Fruit fly (Drosophila melanogaster) whole organism, embryonic: ENCODE measurements around the gene AlaRS.

Experiments used
- Atf3 ChIP-seq: fragments of 200-800 bp; sonication (Bioruptor generic); optimal IDR thresholded peaks from 3 replicates; lab custom pipeline; 2016; ENCODE audit warnings: missing biosample characterization, missing genetic modification characterization
- CG10267 ChIP-seq: fragments of 200-800 bp; sonication (Bioruptor generic); optimal IDR thresholded peaks from 2 replicates; lab custom pipeline; 2018; ENCODE audit warnings: missing biosample characterization, mild to moderate bottlenecking, missing genetic modification characterization, moderate library complexity
- CG12659 ChIP-seq: fragments of 200-800 bp; sonication (Bioruptor generic); optimal IDR thresholded peaks from 3 replicates; lab custom pipeline; 2017; ENCODE audit warnings: mild to moderate bottlenecking, missing biosample characterization, missing genetic modification reagents, missing genetic modification characterization
- CG12769 ChIP-seq: fragments of 200-800 bp; sonication (Bioruptor generic); optimal IDR thresholded peaks from 2 replicates; lab custom pipeline; 2019; ENCODE audit warnings: missing biosample characterization, mild to moderate bottlenecking, missing genetic modification characterization, moderate library complexity
- CG12942 ChIP-seq: fragments of 200-800 bp; sonication (Bioruptor generic); optimal IDR thresholded peaks from 3 replicates; lab custom pipeline; 2016; ENCODE audit warnings: missing biosample characterization, missing genetic modification characterization
- CG15011 ChIP-seq: fragments of 200-800 bp; sonication (Bioruptor generic); optimal IDR thresholded peaks from 3 replicates; lab custom pipeline; 2018; ENCODE audit warnings: missing biosample characterization, mild to moderate bottlenecking, missing genetic modification characterization
- CG15514 ChIP-seq: fragments of 200-800 bp; sonication (Bioruptor generic); optimal IDR thresholded peaks from 3 replicates; lab custom pipeline; 2017; ENCODE audit warnings: missing biosample characterization, missing genetic modification characterization, mild to moderate bottlenecking, moderate library complexity, missing genetic modification reagents
- CG17802 ChIP-seq: fragments of 200-800 bp; sonication (Bioruptor generic); optimal IDR thresholded peaks from 2 replicates; lab custom pipeline; 2018; ENCODE audit warnings: missing biosample characterization, mild to moderate bottlenecking, missing genetic modification characterization, moderate library complexity
- CG17912 ChIP-seq: fragments of 200-800 bp; sonication (Bioruptor generic); optimal IDR thresholded peaks from 2 replicates; lab custom pipeline; 2018; ENCODE audit warnings: missing biosample characterization, mild to moderate bottlenecking, missing genetic modification characterization
- CG2875 ChIP-seq: fragments of 200-800 bp; sonication (Bioruptor generic); optimal IDR thresholded peaks from 2 replicates; lab custom pipeline; 2017; ENCODE audit warnings: missing biosample characterization, mild to moderate bottlenecking, missing genetic modification characterization, missing genetic modification reagents
- CG2889 ChIP-seq: fragments of 200-800 bp; sonication (Bioruptor generic); IDR thresholded peaks from 3 replicates; pipeline ENCODE4 v1.3.6; 2022; ENCODE audit warnings: missing biosample characterization, missing genetic modification characterization
- CG30431 ChIP-seq: fragments of 200-800 bp; sonication (Bioruptor generic); optimal IDR thresholded peaks from 2 replicates; lab custom pipeline; 2017; ENCODE audit warnings: missing biosample characterization, missing genetic modification characterization
- CG3838 ChIP-seq: fragments of 200-800 bp; sonication (Bioruptor generic); optimal IDR thresholded peaks from 3 replicates; lab custom pipeline; 2016; ENCODE audit warnings: missing biosample characterization, missing genetic modification characterization
- CG3847 ChIP-seq: fragments of 200-800 bp; sonication (Bioruptor generic); IDR thresholded peaks from 2 replicates; pipeline ENCODE4 v1.3.6; 2022; ENCODE audit warnings: missing biosample characterization, missing genetic modification characterization
- CG42726 ChIP-seq: fragments of 200-800 bp; sonication (Bioruptor generic); IDR thresholded peaks from 2 replicates; pipeline ENCODE4 v1.3.6; 2022; ENCODE audit warnings: missing biosample characterization, missing genetic modification characterization; ENCODE audit not compliant: partially characterized antibody
- CG6175 ChIP-seq: fragments of 200-800 bp; sonication (Bioruptor generic); IDR thresholded peaks from 3 replicates; pipeline ENCODE4 v1.3.6; 2022; ENCODE audit warnings: missing biosample characterization, missing genetic modification characterization
- CG6765 ChIP-seq: fragments of 200-800 bp; sonication (Bioruptor generic); optimal IDR thresholded peaks from 3 replicates; lab custom pipeline; 2017; ENCODE audit warnings: missing biosample characterization, mild to moderate bottlenecking, missing genetic modification characterization
- Chrac-16 ChIP-seq: fragments of 200-800 bp; sonication (Bioruptor generic); optimal IDR thresholded peaks from 3 replicates; lab custom pipeline; 2016; ENCODE audit warnings: missing biosample characterization, missing genetic modification characterization
- Dp ChIP-seq: fragments of 200-800 bp; sonication (Bioruptor generic); optimal IDR thresholded peaks from 2 replicates; lab custom pipeline; 2018; ENCODE audit warnings: missing biosample characterization, mild to moderate bottlenecking, missing genetic modification characterization, moderate library complexity
- Dref ChIP-seq: fragments of 200-800 bp; sonication (Bioruptor generic); IDR thresholded peaks from 2 replicates; pipeline ENCODE4 v1.3.6; 2022; ENCODE audit warnings: missing biosample characterization, missing genetic modification characterization
- Gug ChIP-seq: fragments of 200-800 bp; sonication (Bioruptor generic); IDR thresholded peaks from 4 replicates; pipeline ENCODE4 v1.3.6; 2022; ENCODE audit warnings: missing biosample characterization, missing genetic modification characterization
- H2.0 ChIP-seq: fragments of 200-800 bp; sonication (Bioruptor generic); IDR thresholded peaks from 2 replicates; pipeline ENCODE4 v1.3.6; 2022; ENCODE audit warnings: missing biosample characterization, missing genetic modification characterization
- HHEX ChIP-seq: fragments of 200-800 bp; sonication (Bioruptor generic); optimal IDR thresholded peaks from 3 replicates; lab custom pipeline; 2017; ENCODE audit warnings: missing biosample characterization, mild to moderate bottlenecking, missing genetic modification characterization, missing genetic modification reagents
- Med ChIP-seq: fragments of 200-800 bp; sonication (Bioruptor generic); peaks from one replicate; lab custom pipeline; 2016; ENCODE audit warnings: missing biosample characterization, missing genetic modification characterization, mild to moderate bottlenecking, inconsistent platforms, moderate library complexity
- NFAT ChIP-seq: fragments of 200-800 bp; sonication (Bioruptor generic); IDR thresholded peaks from 2 replicates; pipeline ENCODE4 v1.3.6; 2022; ENCODE audit warnings: missing biosample characterization, missing genetic modification characterization
- Xbp1 ChIP-seq: fragments of 200-800 bp; sonication (Bioruptor generic); optimal IDR thresholded peaks from 3 replicates; lab custom pipeline; 2016; ENCODE audit warnings: missing biosample characterization, mild to moderate bottlenecking, missing genetic modification characterization
- amos ChIP-seq: fragments of 200-800 bp; sonication (Bioruptor generic); IDR thresholded peaks from 2 replicates; pipeline ENCODE4 v1.3.6; 2022; ENCODE audit warnings: missing biosample characterization, missing genetic modification characterization; ENCODE audit not compliant: partially characterized antibody
- ase ChIP-seq: fragments of 200-800 bp; sonication (Bioruptor generic); IDR thresholded peaks from 3 replicates; pipeline ENCODE4 v1.3.6; 2022; ENCODE audit warnings: missing biosample characterization, missing genetic modification characterization
- ato ChIP-seq: fragments of 200-800 bp; sonication (Bioruptor generic); IDR thresholded peaks from 2 replicates; pipeline ENCODE4 v1.3.6; 2022; ENCODE audit warnings: missing biosample characterization, missing genetic modification characterization; ENCODE audit not compliant: partially characterized antibody
- chinmo ChIP-seq: fragments of 200-800 bp; sonication (Bioruptor generic); IDR thresholded peaks from 4 replicates; pipeline ENCODE4 v1.3.6; 2022; ENCODE audit warnings: missing biosample characterization, missing genetic modification characterization; ENCODE audit not compliant: partially characterized antibody
- crp ChIP-seq, 2 experiments: fragments of 200-800 bp; sonication (Bioruptor generic); optimal IDR thresholded peaks; 2 replicates in 1 of 2; 3 replicates in 1 of 2; lab custom pipeline; 2017; ENCODE audit warnings: missing biosample characterization in 2 of 2, missing genetic modification characterization in 2 of 2, mild to moderate bottlenecking in 1 of 2, moderate library complexity in 1 of 2
- dpn ChIP-seq, 2 experiments: fragments of 200-800 bp; sonication (Bioruptor generic); optimal IDR thresholded peaks; 3 replicates each; lab custom pipeline; 2016; ENCODE audit warnings: missing biosample characterization in 2 of 2, missing genetic modification characterization in 2 of 2
- dysf ChIP-seq: fragments of 200-800 bp; sonication (Bioruptor generic); IDR thresholded peaks from 3 replicates; pipeline ENCODE4 v1.3.6; 2022; ENCODE audit warnings: missing biosample characterization, missing genetic modification characterization
- emc ChIP-seq: fragments of 200-800 bp; sonication (Bioruptor generic); optimal IDR thresholded peaks from 2 replicates; lab custom pipeline; 2016; ENCODE audit warnings: missing biosample characterization, missing genetic modification characterization
- en ChIP-seq: fragments of 200-800 bp; sonication (Bioruptor generic); optimal IDR thresholded peaks from 2 replicates; lab custom pipeline; 2016; ENCODE audit warnings: missing biosample characterization, missing genetic modification characterization
- gcm ChIP-seq: fragments of 200-800 bp; sonication (Bioruptor generic); optimal IDR thresholded peaks from 2 replicates; lab custom pipeline; 2019; ENCODE audit warnings: missing biosample characterization, mild to moderate bottlenecking, missing genetic modification characterization, moderate library complexity
- gro ChIP-seq: fragments of 200-800 bp; sonication (Bioruptor generic); optimal IDR thresholded peaks from 2 replicates; lab custom pipeline; 2016; ENCODE audit warnings: missing biosample characterization, missing genetic modification characterization
- gt ChIP-seq: fragments of 200-800 bp; sonication (Bioruptor generic); IDR thresholded peaks from 2 replicates; pipeline ENCODE4 v1.3.6; 2022; ENCODE audit warnings: missing biosample characterization, missing genetic modification characterization
- nom ChIP-seq: fragments of 200-800 bp; sonication (Bioruptor generic); optimal IDR thresholded peaks from 2 replicates; lab custom pipeline; 2017; ENCODE audit warnings: missing biosample characterization, missing genetic modification characterization, mild to moderate bottlenecking, moderate library complexity, missing genetic modification reagents
- pnt ChIP-seq: fragments of 200-800 bp; sonication (Bioruptor generic); optimal IDR thresholded peaks from 3 replicates; lab custom pipeline; 2016; ENCODE audit warnings: missing biosample characterization, missing genetic modification characterization
- pros ChIP-seq: fragments of 200-800 bp; sonication (Bioruptor generic); optimal IDR thresholded peaks from 3 replicates; lab custom pipeline; 2019; ENCODE audit warnings: missing biosample characterization, mild to moderate bottlenecking, missing genetic modification characterization, moderate library complexity
- row ChIP-seq: fragments of 200-800 bp; sonication (Bioruptor generic); IDR thresholded peaks from 3 replicates; pipeline ENCODE4 v1.3.6; 2022; ENCODE audit warnings: missing biosample characterization, missing genetic modification characterization
- sc ChIP-seq, 3 experiments: fragments of >200 bp in 2 of 3; fragments of 200-800 bp in 1 of 3; sonication (Bioruptor generic) in 1 of 3; optimal IDR thresholded peaks; 2 replicates in 2 of 3; 3 replicates in 1 of 3; lab custom pipeline; 2017; ENCODE audit warnings: mild to moderate bottlenecking in 1 of 3, missing biosample characterization in 1 of 3, missing genetic modification characterization in 1 of 3, missing genetic modification reagents in 1 of 3
- sim ChIP-seq: fragments of 200-800 bp; sonication (Bioruptor generic); IDR thresholded peaks from 2 replicates; pipeline ENCODE4 v1.3.6; 2022; ENCODE audit warnings: missing biosample characterization, missing genetic modification characterization
- sug ChIP-seq: fragments of 200-800 bp; optimal IDR thresholded peaks from 2 replicates; lab custom pipeline; 2019; ENCODE audit warnings: missing biosample characterization, mild to moderate bottlenecking, missing genetic modification characterization, moderate library complexity
- tap ChIP-seq: fragments of 200-800 bp; optimal IDR thresholded peaks from 3 replicates; lab custom pipeline; 2019; ENCODE audit warnings: missing biosample characterization, mild to moderate bottlenecking, missing genetic modification characterization, moderate library complexity
- tna ChIP-seq: fragments of 200-800 bp; sonication (Bioruptor generic); IDR thresholded peaks from 2 replicates; pipeline ENCODE4 v1.3.6; 2022; ENCODE audit warnings: missing biosample characterization, missing genetic modification characterization; ENCODE audit not compliant: partially characterized antibody
- ttk ChIP-seq: fragments of 200-800 bp; sonication (Bioruptor generic); IDR thresholded peaks from 2 replicates; pipeline ENCODE4 v2.1.2; 2022; ENCODE audit warnings: missing biosample characterization, missing genetic modification characterization
- twi ChIP-seq: fragments of 200-800 bp; optimal IDR thresholded peaks from 2 replicates; lab custom pipeline; 2019; ENCODE audit warnings: missing biosample characterization, mild to moderate bottlenecking, missing genetic modification characterization, moderate library complexity
- wor ChIP-seq: fragments of 200-800 bp; sonication (Bioruptor generic); IDR thresholded peaks from 2 replicates; pipeline ENCODE4 v1.3.6; 2022; ENCODE audit warnings: missing biosample characterization, missing genetic modification characterization

The AlaRS gene

DNA sequence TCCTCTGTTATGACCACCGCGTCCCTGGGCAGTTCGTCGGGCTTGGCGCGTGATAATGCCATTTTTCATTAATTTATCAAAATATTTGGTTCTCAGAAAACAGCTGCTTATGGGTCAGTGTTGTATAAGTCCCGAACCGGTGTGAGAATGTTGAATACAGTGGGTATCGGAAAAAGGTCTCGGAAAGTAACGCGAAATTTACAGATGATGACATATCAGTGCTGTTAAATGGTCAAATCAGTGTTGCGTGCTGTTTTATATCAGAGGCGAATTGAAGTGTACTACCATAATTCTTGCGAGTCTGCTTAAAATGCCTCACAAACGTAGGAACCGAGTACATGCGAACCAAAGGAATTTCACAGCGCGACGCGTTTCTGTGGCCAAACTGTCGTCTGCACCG, 1.1 kb upstream of the AlaRS start, which contains the start of the genes CG13392 and Rcd4 (continued):
- TF ChIP-seq ato = peak; percentile 61; the same call in 1 of the 2 replicates
- TF ChIP-seq CG30431 (GFP tag; lab: Kevin White, UChicago) = no peak
- 0 out of 4 replicates have a peak, but pooled peaks have one; percentile 56 for TF ChIP-seq chinmo (GFP tag; lab: Robert Waterston, UW)
- no peak for TF ChIP-seq ase (GFP tag; lab: Robert Waterston, UW)
- TF ChIP-seq CG12769 (tag; lab: Kevin White, UChicago) = peak; percentile 72
- TF ChIP-seq CG42726 (GFP tag; lab: Robert Waterston, UW) = no peak
- no peak for TF ChIP-seq wor (GFP tag; lab: Robert Waterston, UW)
- TF ChIP-seq sc (optimal IDR thresholded peaks at IDR 0.05; lab: Kevin White, UChicago) = no peak
- no peak for TF ChIP-seq sc (GFP tag; optimal IDR thresholded peaks at IDR 0.05; lab: Kevin White, UChicago)
- peak; percentile 90 for TF ChIP-seq CG15514 (GFP tag; lab: Kevin White, UChicago)
- TF ChIP-seq Dref (GFP tag; lab: Robert Waterston, UW) = peak; percentile 57
- peak; percentile 57 for TF ChIP-seq H2.0 (GFP tag; lab: Robert Waterston, UW)
- TF ChIP-seq CG6765 = peak; percentile 32
- TF ChIP-seq gt = no peak
- TF ChIP-seq CG2889 (GFP tag; lab: Robert Waterston, UW) = no peak
- TF ChIP-seq amos = peak; percentile 67
- peak; percentile 48; the same call in 1 of the 4 replicates for TF ChIP-seq Gug
- TF ChIP-seq crp (GFP tag; optimal IDR thresholded peaks at IDR 0.05; lab: Kevin White, UChicago) = peak; percentile 60 to 91
- no peak for TF ChIP-seq CG17912 (GFP tag; lab: Kevin White, UChicago)
- TF ChIP-seq twi = peak; percentile 40
- TF ChIP-seq row (GFP tag; lab: Robert Waterston, UW) = peak; percentile 66
- no peak for TF ChIP-seq sim (GFP tag; lab: Robert Waterston, UW)
- peak; percentile 52 for TF ChIP-seq sug (tag; lab: Kevin White, UChicago)
- peak; percentile 61 for TF ChIP-seq Chrac-16
- TF ChIP-seq dysf (GFP tag; lab: Robert Waterston, UW) = peak; percentile 72
- no peak for TF ChIP-seq gcm (GFP tag; lab: Kevin White, UChicago)
- peak; percentile 56 for TF ChIP-seq HHEX (GFP tag; lab: Kevin White, UChicago)
- TF ChIP-seq en (GFP tag; lab: Kevin White, UChicago) = peak; percentile 7
- TF ChIP-seq tna (GFP tag; lab: Robert Waterston, UW) = no peak
- peak; percentile 97 for TF ChIP-seq Med (GFP tag; lab: Kevin White, UChicago)
- peak; percentile 70 to 82 for TF ChIP-seq dpn (GFP tag; optimal IDR thresholded peaks at IDR 0.05; lab: Kevin White, UChicago)
- TF ChIP-seq Dp (GFP tag; lab: Kevin White, UChicago) = peak; percentile 33
- no peak for TF ChIP-seq ttk (GFP tag; lab: Robert Waterston, UW)
- TF ChIP-seq Xbp1 = peak; percentile 65
- TF ChIP-seq pros (GFP tag; lab: Kevin White, UChicago) = no peak
- TF ChIP-seq emc (GFP tag; lab: Kevin White, UChicago) = peak; percentile 55
- TF ChIP-seq CG3838 (GFP tag; lab: Kevin White, UChicago) = no peak
- peak; percentile 84 for TF ChIP-seq CG12659 (GFP tag; lab: Kevin White, UChicago)
- TF ChIP-seq CG10267 (tag; lab: Kevin White, UChicago) = peak; percentile 97
- peak; percentile 10 for TF ChIP-seq CG2875 (GFP tag; lab: Kevin White, UChicago)
- TF ChIP-seq nom (GFP tag; lab: Kevin White, UChicago) = peak; percentile 52
- TF ChIP-seq Atf3 = peak; percentile 59
- no peak for TF ChIP-seq CG6175 (GFP tag; lab: Robert Waterston, UW)
- peak; percentile 82 for TF ChIP-seq NFAT (GFP tag; lab: Robert Waterston, UW)
- peak; percentile 23 for TF ChIP-seq CG17802 (tag; lab: Kevin White, UChicago)
- TF ChIP-seq CG15011 (GFP tag; lab: Kevin White, UChicago) = no peak
- peak; percentile 79 for TF ChIP-seq gro
- no peak for TF ChIP-seq tap (tag; lab: Kevin White, UChicago)
- TF ChIP-seq CG12942 (GFP tag; lab: Kevin White, UChicago) = peak; percentile 71
- TF ChIP-seq pnt (GFP tag; lab: Kevin White, UChicago) = no peak
- TF ChIP-seq CG3847 (GFP tag; lab: Robert Waterston, UW) = peak; percentile 79
